Fruit fly (Drosophila melanogaster) whole organism, embryonic: ENCODE data around the gene CG42591.

Source experiments
- Atf6 ChIP-seq: fragments of 200-800 bp; sonication (Bioruptor generic); IDR thresholded peaks from 2 replicates; pipeline ENCODE4 v1.3.6; 2022; ENCODE audit warnings: missing biosample characterization, missing genetic modification characterization
- BtbVII ChIP-seq: fragments of 200-800 bp; sonication (Bioruptor generic); optimal IDR thresholded peaks from 3 replicates; lab custom pipeline; 2017; ENCODE audit warnings: missing biosample characterization, mild to moderate bottlenecking, missing genetic modification characterization
- CG10431 ChIP-seq: fragments of 200-800 bp; sonication (Bioruptor generic); optimal IDR thresholded peaks from 3 replicates; lab custom pipeline; 2018; ENCODE audit warnings: missing biosample characterization, mild to moderate bottlenecking, missing genetic modification characterization
- CG11085 ChIP-seq: fragments of 200-800 bp; sonication (Bioruptor generic); IDR thresholded peaks from 2 replicates; pipeline ENCODE4 v1.3.6; 2022; ENCODE audit warnings: missing biosample characterization, missing genetic modification characterization
- CG11695 ChIP-seq: fragments of 200-800 bp; sonication (Bioruptor generic); IDR thresholded peaks from 3 replicates; pipeline ENCODE4 v1.3.6; 2022; ENCODE audit warnings: missing biosample characterization, missing genetic modification characterization
- CG14014 ChIP-seq: fragments of 200-800 bp; sonication (Bioruptor generic); IDR thresholded peaks from 2 replicates; pipeline ENCODE4 v1.3.6; 2022; ENCODE audit warnings: missing biosample characterization, missing genetic modification characterization
- CG14965 ChIP-seq: fragments of 200-800 bp; sonication (Bioruptor generic); optimal IDR thresholded peaks from 2 replicates; lab custom pipeline; 2016; ENCODE audit warnings: missing biosample characterization, missing genetic modification characterization, borderline replicate concordance
- CG18764 ChIP-seq: fragments of 200-800 bp; sonication (Bioruptor generic); optimal IDR thresholded peaks from 3 replicates; lab custom pipeline; 2016; ENCODE audit warnings: missing biosample characterization, missing genetic modification characterization
- CG2712 ChIP-seq: fragments of 200-800 bp; optimal IDR thresholded peaks from 3 replicates; lab custom pipeline; 2019; ENCODE audit warnings: missing biosample characterization, mild to moderate bottlenecking, missing genetic modification characterization, moderate library complexity
- CG3065 ChIP-seq: fragments of 200-800 bp; sonication (Bioruptor generic); optimal IDR thresholded peaks from 2 replicates; lab custom pipeline; 2016; ENCODE audit warnings: missing biosample characterization, missing genetic modification characterization
- CG3838 ChIP-seq: fragments of 200-800 bp; sonication (Bioruptor generic); optimal IDR thresholded peaks from 3 replicates; lab custom pipeline; 2016; ENCODE audit warnings: missing biosample characterization, missing genetic modification characterization
- CG4404 ChIP-seq: fragments of 200-800 bp; sonication (Bioruptor generic); IDR thresholded peaks from 2 replicates; pipeline ENCODE4 v1.3.6; 2022; ENCODE audit warnings: missing biosample characterization, missing genetic modification characterization
- CG5953 ChIP-seq: fragments of 200-800 bp; sonication (Bioruptor generic); IDR thresholded peaks from 2 replicates; pipeline ENCODE4 v1.3.6; 2022; ENCODE audit warnings: missing biosample characterization, missing genetic modification characterization
- CG6272 ChIP-seq: fragments of 200-800 bp; sonication (Bioruptor generic); IDR thresholded peaks from 2 replicates; pipeline ENCODE4 v1.3.6; 2022; ENCODE audit warnings: missing biosample characterization, missing genetic modification characterization
- CG6654 ChIP-seq: fragments of 200-800 bp; sonication (Bioruptor generic); optimal IDR thresholded peaks from 2 replicates; lab custom pipeline; 2017; ENCODE audit warnings: missing biosample characterization, mild to moderate bottlenecking, missing genetic modification characterization
- CG7987 ChIP-seq: fragments of 200-800 bp; sonication (Bioruptor generic); optimal IDR thresholded peaks from 2 replicates; lab custom pipeline; 2018; ENCODE audit warnings: missing biosample characterization, mild to moderate bottlenecking, missing genetic modification characterization, moderate library complexity
- CG8924 ChIP-seq: fragments of 200-800 bp; optimal IDR thresholded peaks from 3 replicates; lab custom pipeline; 2019; ENCODE audit warnings: missing biosample characterization, mild to moderate bottlenecking, missing genetic modification characterization, moderate library complexity
- D ChIP-seq, 2 experiments: fragments of 200-800 bp in 1 of 2; fragments of >200 bp in 1 of 2; sonication (Bioruptor generic) in 1 of 2; optimal IDR thresholded peaks; 2 replicates in 1 of 2; 3 replicates in 1 of 2; lab custom pipeline; 2017; ENCODE audit warnings: mild to moderate bottlenecking in 1 of 2, missing biosample characterization in 1 of 2, missing genetic modification characterization in 1 of 2, missing genetic modification reagents in 1 of 2
- Deaf1 ChIP-seq: fragments of 200-800 bp; optimal IDR thresholded peaks from 3 replicates; lab custom pipeline; 2019; ENCODE audit warnings: missing biosample characterization, mild to moderate bottlenecking, missing genetic modification characterization, moderate library complexity
- Dip2 ChIP-seq: fragments of 200-800 bp; sonication (Bioruptor generic); IDR thresholded peaks from 2 replicates; pipeline ENCODE4 v1.3.6; 2022; ENCODE audit warnings: missing biosample characterization, missing genetic modification characterization
- H15 ChIP-seq: fragments of 200-800 bp; sonication (Bioruptor generic); IDR thresholded peaks from 3 replicates; pipeline ENCODE4 v1.3.6; 2022; ENCODE audit warnings: missing biosample characterization, missing genetic modification characterization
- Kr ChIP-seq: fragments of 200-800 bp; sonication (Bioruptor generic); optimal IDR thresholded peaks from 2 replicates; lab custom pipeline; 2017; ENCODE audit warnings: missing biosample characterization, mild to moderate bottlenecking, missing genetic modification characterization
- MESR4 ChIP-seq: fragments of 200-800 bp; sonication (Bioruptor generic); optimal IDR thresholded peaks from 2 replicates; lab custom pipeline; 2018; ENCODE audit warnings: missing biosample characterization, mild to moderate bottlenecking, missing genetic modification characterization, moderate library complexity
- NK7.1 ChIP-seq: fragments of 200-800 bp; sonication (Bioruptor generic); optimal IDR thresholded peaks from 3 replicates; lab custom pipeline; 2016; ENCODE audit warnings: missing biosample characterization, missing genetic modification characterization
- Oli ChIP-seq: fragments of 200-800 bp; sonication (Bioruptor generic); optimal IDR thresholded peaks from 2 replicates; lab custom pipeline; 2018; ENCODE audit warnings: missing biosample characterization, mild to moderate bottlenecking, missing genetic modification characterization, moderate library complexity
- Poxn ChIP-seq: fragments of 200-800 bp; sonication (Bioruptor generic); IDR thresholded peaks from 2 replicates; pipeline ENCODE4 v1.3.6; 2022; ENCODE audit warnings: missing biosample characterization, missing genetic modification characterization
- bab2 ChIP-seq: fragments of 200-800 bp; sonication (Bioruptor generic); optimal IDR thresholded peaks from 2 replicates; lab custom pipeline; 2016; ENCODE audit warnings: missing biosample characterization, missing genetic modification characterization
- bsh ChIP-seq, 2 experiments: fragments of 200-800 bp; sonication (Bioruptor generic); optimal IDR thresholded peaks; 2 replicates each; lab custom pipeline; 2017 to 2018; ENCODE audit warnings: mild to moderate bottlenecking in 2 of 2, missing biosample characterization in 2 of 2, missing genetic modification characterization in 2 of 2, moderate library complexity in 1 of 2
- ci ChIP-seq: fragments of 200-800 bp; sonication (Bioruptor generic); IDR thresholded peaks from 3 replicates; pipeline ENCODE4 v1.3.6; 2022; ENCODE audit warnings: missing biosample characterization, missing genetic modification characterization
- cwo ChIP-seq: fragments of 200-800 bp; sonication (Bioruptor generic); optimal IDR thresholded peaks from 3 replicates; lab custom pipeline; 2017; ENCODE audit warnings: missing biosample characterization, missing genetic modification characterization, mild to moderate bottlenecking, moderate library complexity, missing genetic modification reagents
- da ChIP-seq: fragments of 200-800 bp; sonication (Bioruptor generic); optimal IDR thresholded peaks from 2 replicates; lab custom pipeline; 2016; ENCODE audit warnings: missing biosample characterization, missing genetic modification characterization
- danr ChIP-seq: fragments of 200-800 bp; sonication (Bioruptor generic); IDR thresholded peaks from 2 replicates; pipeline ENCODE4 v1.3.6; 2022; ENCODE audit warnings: missing biosample characterization, missing genetic modification characterization
- esg ChIP-seq: fragments of 200-800 bp; sonication (Bioruptor generic); conservative IDR thresholded peaks from 2 replicates; pipeline ENCODE4 v1.3.6; 2022; ENCODE audit warnings: missing biosample characterization, missing genetic modification characterization
- ewg ChIP-seq: fragments of 200-800 bp; sonication (Bioruptor generic); optimal IDR thresholded peaks from 3 replicates; lab custom pipeline; 2017; ENCODE audit warnings: mild to moderate bottlenecking, missing biosample characterization, missing genetic modification reagents, missing genetic modification characterization
- exex ChIP-seq: fragments of 200-800 bp; sonication (Bioruptor generic); optimal IDR thresholded peaks from 4 replicates; lab custom pipeline; 2018; ENCODE audit warnings: missing biosample characterization, mild to moderate bottlenecking, missing genetic modification characterization, moderate library complexity
- grn ChIP-seq: fragments of 200-800 bp; sonication (Bioruptor generic); optimal IDR thresholded peaks from 3 replicates; lab custom pipeline; 2017; ENCODE audit warnings: missing biosample characterization, missing genetic modification characterization
- gsb-n ChIP-seq: fragments of 200-800 bp; sonication (Bioruptor generic); optimal IDR thresholded peaks from 3 replicates; lab custom pipeline; 2018; ENCODE audit warnings: missing biosample characterization, mild to moderate bottlenecking, missing genetic modification characterization
- jigr1 ChIP-seq: fragments of 200-800 bp; sonication (Bioruptor generic); IDR thresholded peaks from 3 replicates; pipeline ENCODE4 v1.3.6; 2022; ENCODE audit warnings: missing biosample characterization, missing genetic modification characterization
- lmd ChIP-seq: fragments of 200-800 bp; sonication (Bioruptor generic); IDR thresholded peaks from 2 replicates; pipeline ENCODE4 v1.3.6; 2022; ENCODE audit warnings: missing biosample characterization, missing genetic modification characterization
- mirr ChIP-seq: fragments of 200-800 bp; sonication (Bioruptor generic); optimal IDR thresholded peaks from 3 replicates; lab custom pipeline; 2018; ENCODE audit warnings: missing biosample characterization, mild to moderate bottlenecking, missing genetic modification characterization
- odd ChIP-seq: fragments of 200-800 bp; sonication (Bioruptor generic); optimal IDR thresholded peaks from 2 replicates; lab custom pipeline; 2017; ENCODE audit warnings: missing biosample characterization, mild to moderate bottlenecking, missing genetic modification characterization
- pho ChIP-seq: fragments of 200-800 bp; sonication (Bioruptor generic); optimal IDR thresholded peaks from 2 replicates; lab custom pipeline; 2016; ENCODE audit warnings: missing biosample characterization, missing genetic modification characterization
- psq ChIP-seq: fragments of 200-800 bp; sonication (Bioruptor generic); optimal IDR thresholded peaks from 2 replicates; lab custom pipeline; 2017; ENCODE audit warnings: missing biosample characterization, missing genetic modification characterization
- pum ChIP-seq: fragments of 200-800 bp; sonication (Bioruptor generic); optimal IDR thresholded peaks from 2 replicates; lab custom pipeline; 2016; ENCODE audit warnings: missing biosample characterization, missing genetic modification characterization
- seq ChIP-seq: fragments of 200-800 bp; sonication (Bioruptor generic); IDR thresholded peaks from 2 replicates; pipeline ENCODE4 v1.3.6; 2022; ENCODE audit warnings: missing biosample characterization, missing genetic modification characterization
- slou ChIP-seq: fragments of 200-800 bp; sonication (Bioruptor generic); optimal IDR thresholded peaks from 3 replicates; lab custom pipeline; 2016; ENCODE audit warnings: missing biosample characterization, missing genetic modification characterization
- sqz ChIP-seq: fragments of 200-800 bp; sonication (Bioruptor generic); optimal IDR thresholded peaks from 3 replicates; lab custom pipeline; 2018; ENCODE audit warnings: missing biosample characterization, mild to moderate bottlenecking, missing genetic modification characterization
- ttk ChIP-seq: fragments of 200-800 bp; sonication (Bioruptor generic); IDR thresholded peaks from 2 replicates; pipeline ENCODE4 v2.1.2; 2022; ENCODE audit warnings: missing biosample characterization, missing genetic modification characterization
- tup ChIP-seq: fragments of 200-800 bp; sonication (Bioruptor generic); optimal IDR thresholded peaks from 2 replicates; lab custom pipeline; 2016; ENCODE audit warnings: missing biosample characterization, mild to moderate bottlenecking, missing genetic modification characterization, moderate library complexity
- wek ChIP-seq: fragments of 200-800 bp; sonication (Bioruptor generic); optimal IDR thresholded peaks from 3 replicates; lab custom pipeline; 2018; ENCODE audit warnings: missing biosample characterization, mild to moderate bottlenecking, missing genetic modification characterization, moderate library complexity
- wor ChIP-seq: fragments of 200-800 bp; sonication (Bioruptor generic); IDR thresholded peaks from 2 replicates; pipeline ENCODE4 v1.3.6; 2022; ENCODE audit warnings: missing biosample characterization, missing genetic modification characterization

CG42591 gene

dm6 chr3L:8096106-8096558, 26.4 kb upstream of the CG42591 start (continued):
- TF ChIP-seq esg (peak; percentile 94), Oli (peak; percentile 95), CG3838 (peak; percentile 67), MESR4 (GFP tag; lab: Kevin White, UChicago) (peak; percentile 20), bsh (GFP tag; optimal IDR thresholded peaks at IDR 0.05; lab: Kevin White, UChicago) (peak; percentile 74 to 78), CG4404 (GFP tag; lab: Robert Waterston, UW) (peak; percentile 88), psq (GFP tag; lab: Kevin White, UChicago) (peak; percentile 81), jigr1 (GFP tag; lab: Robert Waterston, UW) (peak; percentile 79; the same call in 2 of the 3 replicates), mirr (GFP tag; lab: Kevin White, UChicago) (peak; percentile 68), CG18764 (GFP tag; lab: Kevin White, UChicago) (peak; percentile 76), CG5953 (GFP tag; lab: Robert Waterston, UW) (peak; percentile 69), gsb-n (tag; lab: Kevin White, UChicago) (peak; percentile 61), D (optimal IDR thresholded peaks at IDR 0.05; lab: Kevin White, UChicago) (no peak), D (GFP tag; optimal IDR thresholded peaks at IDR 0.05; lab: Kevin White, UChicago) (peak; percentile 78), wor (GFP tag; lab: Robert Waterston, UW) (peak; percentile 86), H15 (GFP tag; lab: Robert Waterston, UW) (peak; percentile 85), CG14014 (GFP tag; lab: Robert Waterston, UW) (peak; percentile 95), lmd (GFP tag; lab: Robert Waterston, UW) (peak; percentile 97), grn (peak; percentile 33), CG10431 (no peak), CG11695 (GFP tag; lab: Robert Waterston, UW) (peak; percentile 96), wek (GFP tag; lab: Kevin White, UChicago) (peak; percentile 19), ci (GFP tag; lab: Robert Waterston, UW) (peak; percentile 83), CG6654 (GFP tag; lab: Kevin White, UChicago) (peak; percentile 79), odd (GFP tag; lab: Kevin White, UChicago) (peak; percentile 96), ttk (GFP tag; lab: Robert Waterston, UW) (peak; percentile 88), Dip2 (GFP tag; lab: Robert Waterston, UW) (peak; percentile 59), CG14965 (GFP tag; lab: Kevin White, UChicago) (peak; percentile 7), pum (peak; percentile 72), Poxn (GFP tag; lab: Robert Waterston, UW) (peak; percentile 96), CG7987 (GFP tag; lab: Kevin White, UChicago) (peak; percentile 81), danr (GFP tag; lab: Robert Waterston, UW) (peak; percentile 89), cwo (peak; percentile 97), slou (GFP tag; lab: Kevin White, UChicago) (peak; percentile 89), bab2 (GFP tag; lab: Kevin White, UChicago) (peak; percentile 88), CG11085 (GFP tag; lab: Robert Waterston, UW) (peak; percentile 92), CG8924 (peak; percentile 97), ewg (GFP tag; lab: Kevin White, UChicago) (peak; percentile 82), Atf6 (GFP tag; lab: Robert Waterston, UW) (peak; percentile 98), da (GFP tag; lab: Kevin White, UChicago) (peak; percentile 47), seq (GFP tag; lab: Robert Waterston, UW) (peak; percentile 97), BtbVII (peak; percentile 98), NK7.1 (GFP tag; lab: Kevin White, UChicago) (peak; percentile 78), CG2712 (tag; lab: Kevin White, UChicago) (peak; percentile 91), exex (tag; lab: Kevin White, UChicago) (peak; percentile 72), pho (peak; percentile 86), sqz (peak; percentile 55), CG3065 (GFP tag; lab: Kevin White, UChicago) (peak; percentile 82), Deaf1 (peak; percentile 81), tup (GFP tag; lab: Kevin White, UChicago) (peak; percentile 82), Kr (GFP tag; lab: Kevin White, UChicago) (no peak), CG6272 (GFP tag; lab: Robert Waterston, UW) (peak; percentile 90)
